Fruit fly (Drosophila melanogaster): ENCODE measurements around the gene Gyc89Db.

The Gyc89Db gene

DNA sequence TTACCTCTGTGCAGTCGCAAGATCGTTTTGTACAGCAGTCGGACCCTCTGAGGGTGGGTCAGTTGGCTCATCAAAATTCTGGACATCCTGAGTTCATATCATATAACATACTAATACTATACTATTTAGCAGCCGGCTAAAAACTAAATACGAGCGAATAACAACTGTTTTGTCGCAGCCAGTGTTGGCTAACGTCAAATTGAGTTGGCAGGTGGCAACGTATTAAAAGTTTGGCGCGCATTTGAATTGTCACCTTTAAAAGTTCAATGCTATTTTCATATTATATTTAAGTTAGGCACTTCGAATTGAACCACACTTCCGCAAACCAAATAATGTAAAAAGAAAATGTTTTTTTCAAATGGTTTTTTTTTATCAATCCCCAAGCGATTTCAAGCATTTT is 5.4 kb downstream of the Gyc89Db start, which contains the start of gene Sdhaf3:
TSS of gene Sdhaf3 (minus strand) at position 177 of the 400 bp plus-strand sequence.
- TF ChIP-seq Xrp1 (GFP tag; IDR thresholded peaks at IDR 0.05) (no peak), jigr1 (GFP tag; IDR thresholded peaks at IDR 0.05) (no peak), CG10979 (tag; optimal IDR thresholded peaks at IDR 0.05) (no peak), CG10267 (tag; optimal IDR thresholded peaks at IDR 0.05) (peak; percentile 89), Max (GFP tag; optimal IDR thresholded peaks at IDR 0.05) (no peak), CG14014 (GFP tag; IDR thresholded peaks at IDR 0.05) (no peak), CG7928 (GFP tag; optimal IDR thresholded peaks at IDR 0.05) (no peak), CG3847 (GFP tag; IDR thresholded peaks at IDR 0.05) (peak; percentile 31; the same call in 1 of the 2 replicates), ro (GFP tag; IDR thresholded peaks at IDR 0.05) (no peak), CG15514 (GFP tag; optimal IDR thresholded peaks at IDR 0.05) (peak; percentile 15), Rfx (GFP tag; IDR thresholded peaks at IDR 0.05) (peak; percentile 46; the same call in 1 of the 2 replicates), zf30C (GFP tag; optimal IDR thresholded peaks at IDR 0.05) (no peak), CG14710 (tag; optimal IDR thresholded peaks at IDR 0.05) (peak; percentile 15), BEAF-32 (GFP tag; optimal IDR thresholded peaks at IDR 0.05) (peak; percentile 32), Med (GFP tag) (peak; percentile 78), Myb (GFP tag; optimal IDR thresholded peaks at IDR 0.05) (peak; percentile 25), pan (optimal IDR thresholded peaks at IDR 0.05) (no peak), pan (GFP tag; optimal IDR thresholded peaks at IDR 0.05 in 1 of 2, IDR thresholded peaks at IDR 0.05 in 1 of 2) (no peak), CTCF (GFP tag; optimal IDR thresholded peaks at IDR 0.05) (peak; percentile 28), MBD-R2 (GFP tag; IDR thresholded peaks at IDR 0.05) (peak; percentile 47; the same call in 1 of the 2 replicates), mam (GFP tag; optimal IDR thresholded peaks at IDR 0.05) (peak; percentile 18), pzg (GFP tag; optimal IDR thresholded peaks at IDR 0.05) (peak; percentile 56), MESR4 (GFP tag; optimal IDR thresholded peaks at IDR 0.05) (peak; percentile 0), CG16813 (GFP tag; IDR thresholded peaks at IDR 0.05; ENCODE audit: partially characterized antibody) (0 out of 3 replicates have a peak, but pooled peaks have one; percentile 14), CG11456 (GFP tag; IDR thresholded peaks at IDR 0.05) (no peak), Dp (GFP tag; optimal IDR thresholded peaks at IDR 0.05) (peak; percentile 89), Pdp1 (GFP tag; optimal IDR thresholded peaks at IDR 0.05) (peak in 1 of 2 experiments; percentile 40), CG9932 (GFP tag; IDR thresholded peaks at IDR 0.05) (no peak), CG12659 (GFP tag; optimal IDR thresholded peaks at IDR 0.05) (peak; percentile 17), lilli (GFP tag; optimal IDR thresholded peaks at IDR 0.05) (peak; percentile 13), vfl (GFP tag; optimal IDR thresholded peaks at IDR 0.05) (peak; percentile 19), crp (GFP tag; optimal IDR thresholded peaks at IDR 0.05) (peak in 1 of 2 experiments; percentile 74), cg (GFP tag; optimal IDR thresholded peaks at IDR 0.05) (no peak), E2f2 (GFP tag; IDR thresholded peaks at IDR 0.05) (peak; percentile 93), Scr (GFP tag; IDR thresholded peaks at IDR 0.05; ENCODE audit: partially characterized antibody) (no peak), corto (GFP tag; optimal IDR thresholded peaks at IDR 0.05) (no peak), zfh1 (GFP tag; IDR thresholded peaks at IDR 0.05) (0 out of 3 replicates have a peak, but pooled peaks have one; percentile 5), fru (optimal IDR thresholded peaks at IDR 0.05) (no peak), HmgZ (tag; optimal IDR thresholded peaks at IDR 0.05) (peak; percentile 18), MTF-1 (GFP tag; optimal IDR thresholded peaks at IDR 0.05; ENCODE audit: borderline replicate concordance) (no peak), sisA (GFP tag; IDR thresholded peaks at IDR 0.05) (no peak), CG4617 (GFP tag; optimal IDR thresholded peaks at IDR 0.05; ENCODE audit: borderline replicate concordance) (peak; percentile 5), CG1647 (GFP tag; optimal IDR thresholded peaks at IDR 0.05) (no peak), Ets97D (GFP tag; optimal IDR thresholded peaks at IDR 0.05) (peak; percentile 19), stwl (tag; optimal IDR thresholded peaks at IDR 0.05) (peak; percentile 53)

Measured in whole organism, embryonic.